Fruit fly (Drosophila melanogaster) whole organism, embryonic: Measurements from ENCODE around the gene CG18858.

Experiments
- Adf1 ChIP-seq: fragments of 200-800 bp; sonication (Bioruptor generic); IDR thresholded peaks from 2 replicates; pipeline ENCODE4 v1.3.6; 2022; ENCODE audit warnings: missing biosample characterization, missing genetic modification characterization
- Atf6 ChIP-seq: fragments of 200-800 bp; sonication (Bioruptor generic); IDR thresholded peaks from 2 replicates; pipeline ENCODE4 v1.3.6; 2022; ENCODE audit warnings: missing biosample characterization, missing genetic modification characterization
- CG10431 ChIP-seq: fragments of 200-800 bp; sonication (Bioruptor generic); optimal IDR thresholded peaks from 3 replicates; lab custom pipeline; 2018; ENCODE audit warnings: missing biosample characterization, mild to moderate bottlenecking, missing genetic modification characterization
- CG10959 ChIP-seq: fragments of 200-800 bp; sonication (Bioruptor generic); IDR thresholded peaks from 2 replicates; pipeline ENCODE4 v1.3.6; 2022; ENCODE audit warnings: missing biosample characterization, missing genetic modification characterization
- CG11093 ChIP-seq: fragments of 200-800 bp; sonication (Bioruptor generic); IDR thresholded peaks from 3 replicates; pipeline ENCODE4 v1.3.6; 2022; ENCODE audit warnings: missing biosample characterization, missing genetic modification characterization
- CG11247 ChIP-seq: fragments of 200-800 bp; sonication (Bioruptor generic); IDR thresholded peaks from 2 replicates; pipeline ENCODE4 v1.3.6; 2022; ENCODE audit warnings: missing biosample characterization, missing genetic modification characterization
- CG11695 ChIP-seq: fragments of 200-800 bp; sonication (Bioruptor generic); IDR thresholded peaks from 3 replicates; pipeline ENCODE4 v1.3.6; 2022; ENCODE audit warnings: missing biosample characterization, missing genetic modification characterization
- CG11696 ChIP-seq: fragments of 200-800 bp; sonication (Bioruptor generic); IDR thresholded peaks from 2 replicates; pipeline ENCODE4 v1.3.6; 2022; ENCODE audit warnings: missing biosample characterization, missing genetic modification characterization
- CG12744 ChIP-seq: fragments of 200-800 bp; sonication (Bioruptor generic); optimal IDR thresholded peaks from 2 replicates; lab custom pipeline; 2016; ENCODE audit warnings: missing biosample characterization, missing genetic modification characterization
- CG13296 ChIP-seq: fragments of 200-800 bp; sonication (Bioruptor generic); optimal IDR thresholded peaks from 3 replicates; lab custom pipeline; 2018; ENCODE audit warnings: missing biosample characterization, mild to moderate bottlenecking, missing genetic modification characterization
- CG14014 ChIP-seq: fragments of 200-800 bp; sonication (Bioruptor generic); IDR thresholded peaks from 2 replicates; pipeline ENCODE4 v1.3.6; 2022; ENCODE audit warnings: missing biosample characterization, missing genetic modification characterization
- CG15269 ChIP-seq: fragments of 200-800 bp; sonication (Bioruptor generic); optimal IDR thresholded peaks from 2 replicates; lab custom pipeline; 2018; ENCODE audit warnings: missing biosample characterization, mild to moderate bottlenecking, missing genetic modification characterization, moderate library complexity
- CG17328 ChIP-seq: fragments of 200-800 bp; sonication (Bioruptor generic); IDR thresholded peaks from 2 replicates; pipeline ENCODE4 v1.3.6; 2022; ENCODE audit warnings: missing biosample characterization, missing genetic modification characterization
- CG17829 ChIP-seq: fragments of 200-800 bp; optimal IDR thresholded peaks from 2 replicates; lab custom pipeline; 2019; ENCODE audit warnings: missing biosample characterization, mild to moderate bottlenecking, missing genetic modification characterization, moderate library complexity
- CG1792 ChIP-seq: fragments of 200-800 bp; sonication (Bioruptor generic); optimal IDR thresholded peaks from 2 replicates; lab custom pipeline; 2016; ENCODE audit warnings: missing biosample characterization, missing genetic modification characterization
- CG18476 ChIP-seq: fragments of 200-800 bp; sonication (Bioruptor generic); optimal IDR thresholded peaks from 2 replicates; lab custom pipeline; 2016; ENCODE audit warnings: missing biosample characterization, mild to moderate bottlenecking, missing genetic modification characterization
- CG30020 ChIP-seq: fragments of 200-800 bp; optimal IDR thresholded peaks from 2 replicates; lab custom pipeline; 2019; ENCODE audit warnings: missing biosample characterization, mild to moderate bottlenecking, missing genetic modification characterization, moderate library complexity
- CG33213 ChIP-seq: fragments of 200-800 bp; sonication (Bioruptor generic); optimal IDR thresholded peaks from 3 replicates; lab custom pipeline; 2016; ENCODE audit warnings: missing biosample characterization, missing genetic modification characterization
- CG3838 ChIP-seq: fragments of 200-800 bp; sonication (Bioruptor generic); optimal IDR thresholded peaks from 3 replicates; lab custom pipeline; 2016; ENCODE audit warnings: missing biosample characterization, missing genetic modification characterization
- CG3995 ChIP-seq: fragments of 200-800 bp; sonication (Bioruptor generic); optimal IDR thresholded peaks from 3 replicates; lab custom pipeline; 2016; ENCODE audit warnings: missing biosample characterization, missing genetic modification characterization
- CG4854 ChIP-seq: fragments of 200-800 bp; sonication (Bioruptor generic); optimal IDR thresholded peaks from 2 replicates; lab custom pipeline; 2016; ENCODE audit warnings: missing biosample characterization, missing genetic modification characterization, inconsistent platforms
- CG6683 ChIP-seq: fragments of 200-800 bp; sonication (Bioruptor generic); optimal IDR thresholded peaks from 2 replicates; lab custom pipeline; 2017; ENCODE audit warnings: missing biosample characterization, mild to moderate bottlenecking, missing genetic modification characterization, missing genetic modification reagents
- CG6689 ChIP-seq: fragments of 200-800 bp; sonication (Bioruptor generic); IDR thresholded peaks from 2 replicates; pipeline ENCODE4 v1.3.6; 2022; ENCODE audit warnings: missing biosample characterization, missing genetic modification characterization
- CG8388 ChIP-seq: fragments of 200-800 bp; sonication (Bioruptor generic); optimal IDR thresholded peaks from 2 replicates; lab custom pipeline; 2019; ENCODE audit warnings: missing biosample characterization, mild to moderate bottlenecking, missing genetic modification characterization, moderate library complexity
- CG9437 ChIP-seq: fragments of 200-800 bp; sonication (Bioruptor generic); optimal IDR thresholded peaks from 2 replicates; lab custom pipeline; 2018; ENCODE audit warnings: missing biosample characterization, mild to moderate bottlenecking, missing genetic modification characterization
- CG9817 ChIP-seq: fragments of 200-800 bp; sonication (Bioruptor generic); optimal IDR thresholded peaks from 2 replicates; lab custom pipeline; 2018; ENCODE audit warnings: missing biosample characterization, mild to moderate bottlenecking, missing genetic modification characterization, moderate library complexity
- E2f2 ChIP-seq: fragments of 200-800 bp; sonication (Bioruptor generic); IDR thresholded peaks from 2 replicates; pipeline ENCODE4 v1.3.6; 2022; ENCODE audit warnings: missing biosample characterization, missing genetic modification characterization
- HLH3B ChIP-seq: fragments of 200-800 bp; sonication (Bioruptor generic); IDR thresholded peaks from 2 replicates; pipeline ENCODE4 v1.3.6; 2022; ENCODE audit warnings: missing biosample characterization, missing genetic modification characterization
- Hmr ChIP-seq: fragments of 200-800 bp; sonication (Bioruptor generic); optimal IDR thresholded peaks from 3 replicates; lab custom pipeline; 2017; ENCODE audit warnings: mild to moderate bottlenecking, missing biosample characterization, missing genetic modification reagents, missing genetic modification characterization
- Nf-YB ChIP-seq: fragments of 200-800 bp; sonication (Bioruptor generic); optimal IDR thresholded peaks from 3 replicates; lab custom pipeline; 2019; ENCODE audit warnings: missing biosample characterization, mild to moderate bottlenecking, missing genetic modification characterization, moderate library complexity
- Oli ChIP-seq: fragments of 200-800 bp; sonication (Bioruptor generic); optimal IDR thresholded peaks from 2 replicates; lab custom pipeline; 2018; ENCODE audit warnings: missing biosample characterization, mild to moderate bottlenecking, missing genetic modification characterization, moderate library complexity
- Usf ChIP-seq: fragments of 200-800 bp; sonication (Bioruptor generic); optimal IDR thresholded peaks from 2 replicates; lab custom pipeline; 2017; ENCODE audit warnings: missing genotype, missing biosample characterization, missing genetic modification characterization
- Vsx1 ChIP-seq: fragments of 200-800 bp; sonication (Bioruptor generic); optimal IDR thresholded peaks from 2 replicates; lab custom pipeline; 2017; ENCODE audit warnings: missing biosample characterization, mild to moderate bottlenecking, missing genetic modification characterization, missing genetic modification reagents
- Xbp1 ChIP-seq: fragments of 200-800 bp; sonication (Bioruptor generic); optimal IDR thresholded peaks from 3 replicates; lab custom pipeline; 2016; ENCODE audit warnings: missing biosample characterization, mild to moderate bottlenecking, missing genetic modification characterization
- ato ChIP-seq: fragments of 200-800 bp; sonication (Bioruptor generic); IDR thresholded peaks from 2 replicates; pipeline ENCODE4 v1.3.6; 2022; ENCODE audit warnings: missing biosample characterization, missing genetic modification characterization; ENCODE audit not compliant: partially characterized antibody
- chm ChIP-seq: fragments of 200-800 bp; sonication (Bioruptor generic); IDR thresholded peaks from 2 replicates; pipeline ENCODE4 v1.3.6; 2022; ENCODE audit warnings: missing biosample characterization, missing genetic modification characterization
- crp ChIP-seq, 2 experiments: fragments of 200-800 bp; sonication (Bioruptor generic); optimal IDR thresholded peaks; 2 replicates in 1 of 2; 3 replicates in 1 of 2; lab custom pipeline; 2017; ENCODE audit warnings: missing biosample characterization in 2 of 2, missing genetic modification characterization in 2 of 2, mild to moderate bottlenecking in 1 of 2, moderate library complexity in 1 of 2
- eyg ChIP-seq: fragments of 200-800 bp; sonication (Bioruptor generic); optimal IDR thresholded peaks from 3 replicates; lab custom pipeline; 2016; ENCODE audit warnings: missing biosample characterization, missing genetic modification characterization
- fd102C ChIP-seq: fragments of 200-800 bp; sonication (Bioruptor generic); optimal IDR thresholded peaks from 2 replicates; lab custom pipeline; 2018; ENCODE audit warnings: missing biosample characterization, mild to moderate bottlenecking, missing genetic modification characterization, moderate library complexity
- kah ChIP-seq: fragments of 200-800 bp; sonication (Bioruptor generic); optimal IDR thresholded peaks from 2 replicates; lab custom pipeline; 2018; ENCODE audit warnings: missing biosample characterization, mild to moderate bottlenecking, missing genetic modification characterization
- nau ChIP-seq: fragments of 200-800 bp; sonication (Bioruptor generic); optimal IDR thresholded peaks from 3 replicates; lab custom pipeline; 2017; ENCODE audit warnings: missing biosample characterization, mild to moderate bottlenecking, missing genetic modification characterization, missing genetic modification reagents
- pnt ChIP-seq: fragments of 200-800 bp; sonication (Bioruptor generic); optimal IDR thresholded peaks from 3 replicates; lab custom pipeline; 2016; ENCODE audit warnings: missing biosample characterization, missing genetic modification characterization
- psq ChIP-seq: fragments of 200-800 bp; sonication (Bioruptor generic); optimal IDR thresholded peaks from 2 replicates; lab custom pipeline; 2017; ENCODE audit warnings: missing biosample characterization, missing genetic modification characterization
- sc ChIP-seq, 3 experiments: fragments of >200 bp in 2 of 3; fragments of 200-800 bp in 1 of 3; sonication (Bioruptor generic) in 1 of 3; optimal IDR thresholded peaks; 2 replicates in 2 of 3; 3 replicates in 1 of 3; lab custom pipeline; 2017; ENCODE audit warnings: mild to moderate bottlenecking in 1 of 3, missing biosample characterization in 1 of 3, missing genetic modification characterization in 1 of 3, missing genetic modification reagents in 1 of 3
- seq ChIP-seq: fragments of 200-800 bp; sonication (Bioruptor generic); IDR thresholded peaks from 2 replicates; pipeline ENCODE4 v1.3.6; 2022; ENCODE audit warnings: missing biosample characterization, missing genetic modification characterization
- so ChIP-seq: fragments of 200-800 bp; sonication (Bioruptor generic); IDR thresholded peaks from 3 replicates; pipeline ENCODE4 v1.3.6; 2022; ENCODE audit warnings: missing biosample characterization, missing genetic modification characterization
- sr ChIP-seq: fragments of 200-800 bp; sonication (Bioruptor generic); IDR thresholded peaks from 3 replicates; pipeline ENCODE4 v1.3.6; 2022; ENCODE audit warnings: missing biosample characterization, missing genetic modification characterization
- tin ChIP-seq: fragments of 200-800 bp; sonication (Bioruptor generic); optimal IDR thresholded peaks from 3 replicates; lab custom pipeline; 2016; ENCODE audit warnings: missing biosample characterization, missing genetic modification characterization
- zf30C ChIP-seq: fragments of 200-800 bp; sonication (Bioruptor generic); optimal IDR thresholded peaks from 3 replicates; lab custom pipeline; 2018; ENCODE audit warnings: missing biosample characterization, mild to moderate bottlenecking, missing genetic modification characterization
- zfh1 ChIP-seq: fragments of 200-800 bp; sonication (Bioruptor generic); IDR thresholded peaks from 3 replicates; pipeline ENCODE4 v1.3.6; 2022; ENCODE audit warnings: missing biosample characterization, missing genetic modification characterization

CG18858 gene

dm6 chr2L:20414750-20415211, 44.1 kb downstream of the CG18858 start, which contains the start of gene CG10947 (continued):
- TF ChIP-seq CG11696 (no peak), CG10431 (GFP tag; lab: Kevin White, UChicago) (peak; percentile 66), nau (GFP tag; lab: Kevin White, UChicago) (peak; percentile 47), E2f2 (GFP tag; lab: Robert Waterston, UW) (peak; percentile 95), CG9817 (tag; lab: Kevin White, UChicago) (peak; percentile 69), so (GFP tag; lab: Robert Waterston, UW) (peak; percentile 30; the same call in 1 of the 3 replicates), CG9437 (GFP tag; lab: Kevin White, UChicago) (peak; percentile 95), Hmr (GFP tag; lab: Kevin White, UChicago) (peak; percentile 75), psq (GFP tag; lab: Kevin White, UChicago) (peak; percentile 11), zfh1 (GFP tag; lab: Robert Waterston, UW) (peak; percentile 79), zf30C (no peak), sc (optimal IDR thresholded peaks at IDR 0.05; lab: Kevin White, UChicago) (no peak), sc (GFP tag; optimal IDR thresholded peaks at IDR 0.05; lab: Kevin White, UChicago) (peak; percentile 18), fd102C (GFP tag; lab: Kevin White, UChicago) (no peak), ato (GFP tag; lab: Robert Waterston, UW) (peak; percentile 39; the same call in 1 of the 2 replicates), CG30020 (tag; lab: Kevin White, UChicago) (no peak), Adf1 (no peak), Usf (GFP tag; lab: Kevin White, UChicago) (peak; percentile 17), tin (GFP tag; lab: Kevin White, UChicago) (peak; percentile 78), CG3995 (GFP tag; lab: Kevin White, UChicago) (peak; percentile 14), seq (GFP tag; lab: Robert Waterston, UW) (peak; percentile 66), CG1792 (GFP tag; lab: Kevin White, UChicago) (peak; percentile 65), CG6683 (GFP tag; lab: Kevin White, UChicago) (no peak), kah (GFP tag; lab: Kevin White, UChicago) (peak; percentile 32), Nf-YB (GFP tag; lab: Kevin White, UChicago) (peak; percentile 5), CG4854 (peak; percentile 70), Xbp1 (GFP tag; lab: Kevin White, UChicago) (peak; percentile 83), Vsx1 (peak; percentile 63), CG12744 (GFP tag; lab: Kevin White, UChicago) (peak; percentile 60), CG14014 (GFP tag; lab: Robert Waterston, UW) (peak; percentile 60; the same call in 1 of the 2 replicates), Atf6 (GFP tag; lab: Robert Waterston, UW) (no peak), chm (GFP tag; lab: Robert Waterston, UW) (peak; percentile 74), CG13296 (peak; percentile 64), sr (GFP tag; lab: Robert Waterston, UW) (0 out of 3 replicates have a peak, but pooled peaks have one; percentile 29), CG11695 (peak; percentile 46; the same call in 1 of the 3 replicates), CG18476 (peak; percentile 46), HLH3B (GFP tag; lab: Robert Waterston, UW) (peak; percentile 69), CG17328 (GFP tag; lab: Robert Waterston, UW) (peak; percentile 55; the same call in 1 of the 2 replicates), pnt (GFP tag; lab: Kevin White, UChicago) (peak; percentile 19), CG17829 (tag; lab: Kevin White, UChicago) (peak; percentile 1), eyg (GFP tag; lab: Kevin White, UChicago) (peak; percentile 57), crp (GFP tag; optimal IDR thresholded peaks at IDR 0.05; lab: Kevin White, UChicago) (peak in 1 of 2 experiments; percentile 21), CG11093 (GFP tag; lab: Robert Waterston, UW) (no peak), CG6689 (GFP tag; lab: Robert Waterston, UW) (no peak), CG10959 (GFP tag; lab: Robert Waterston, UW) (no peak), Oli (tag; lab: Kevin White, UChicago) (peak; percentile 40), CG3838 (GFP tag; lab: Kevin White, UChicago) (no peak), CG15269 (tag; lab: Kevin White, UChicago) (peak; percentile 60), CG8388 (GFP tag; lab: Kevin White, UChicago) (peak; percentile 45), CG33213 (GFP tag; lab: Kevin White, UChicago) (peak; percentile 84), CG11247 (peak; percentile 69)
